Worm (Caenorhabditis elegans): ENCODE data around the gene mdt-15.

The mdt-15 gene

ce11 chrIII:5814098-5814497 lies 19.5 kb downstream of the mdt-15 start:
- no peak for TF ChIP-seq ets-7 (tag; optimal IDR thresholded peaks at IDR 0.05)
- no peak for TF ChIP-seq ama-1 (optimal IDR thresholded peaks at IDR 0.05)
- TF ChIP-seq hnd-1 (tag; optimal IDR thresholded peaks at IDR 0.05), result no peak
- no peak for TF ChIP-seq ceh-36 (tag; optimal IDR thresholded peaks at IDR 0.05)
- TF ChIP-seq pes-1 (GFP tag; IDR thresholded peaks at IDR 0.05), result no peak
- no peak for TF ChIP-seq tbx-37 (GFP tag; conservative IDR thresholded peaks at IDR 0.05)
- no peak for TF ChIP-seq flt-1 (GFP tag; IDR thresholded peaks at IDR 0.05)
- no peak for TF ChIP-seq ceh-13 (GFP tag; optimal IDR thresholded peaks at IDR 0.05)
- TF ChIP-seq hmg-4 (GFP tag; optimal IDR thresholded peaks at IDR 0.05), result no peak
- no peak for TF ChIP-seq B0310.2 (tag; optimal IDR thresholded peaks at IDR 0.05)
- TF ChIP-seq scrt-1 (GFP tag; IDR thresholded peaks at IDR 0.05), result no peak

ce11 chrIII:5813501-5813900 lies 20.1 kb downstream of the mdt-15 start:
- TF ChIP-seq hnd-1 (tag; optimal IDR thresholded peaks at IDR 0.05), result no peak
- no peak for TF ChIP-seq tbx-37 (GFP tag; conservative IDR thresholded peaks at IDR 0.05)
- no peak for TF ChIP-seq tbx-11 (GFP tag; IDR thresholded peaks at IDR 0.05)
- no peak for TF ChIP-seq ama-1 (optimal IDR thresholded peaks at IDR 0.05)
- TF ChIP-seq flt-1 (GFP tag; IDR thresholded peaks at IDR 0.05), result no peak
- TF ChIP-seq F13C5.2 (tag; optimal IDR thresholded peaks at IDR 0.05), result no peak
- no peak for TF ChIP-seq ets-7 (tag; optimal IDR thresholded peaks at IDR 0.05)
- no peak for TF ChIP-seq ceh-36 (tag; optimal IDR thresholded peaks at IDR 0.05)
- no peak for TF ChIP-seq tra-4 (tag; optimal IDR thresholded peaks at IDR 0.05)
- no peak for TF ChIP-seq hmbx-1 (tag; optimal IDR thresholded peaks at IDR 0.05)
- no peak for TF ChIP-seq ceh-13 (GFP tag; optimal IDR thresholded peaks at IDR 0.05)
- no peak for TF ChIP-seq scrt-1 (GFP tag; IDR thresholded peaks at IDR 0.05)
- no peak for TF ChIP-seq pes-1 (GFP tag; IDR thresholded peaks at IDR 0.05)

DNA sequence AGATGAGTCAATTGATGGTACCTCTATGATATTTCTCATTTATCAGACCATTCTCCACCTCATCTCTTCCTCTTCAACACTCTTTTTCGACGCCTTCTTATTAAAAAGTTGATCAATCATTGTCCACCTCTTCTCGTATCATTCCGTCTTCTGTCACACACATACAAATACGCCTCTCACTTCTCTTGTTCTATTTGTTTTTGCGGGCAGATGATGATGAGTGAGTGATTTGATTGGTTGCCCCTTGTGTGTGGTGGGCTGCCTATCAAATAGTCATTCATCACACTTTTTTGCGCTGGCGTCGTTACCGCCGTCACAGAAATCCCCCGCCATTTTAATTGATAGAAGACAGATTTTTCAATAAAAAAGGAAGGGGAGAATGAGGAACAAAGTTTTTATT lies 20.9 kb downstream of the mdt-15 start:
- TF ChIP-seq tbx-37 (GFP tag; conservative IDR thresholded peaks at IDR 0.05) (no peak), pes-1 (GFP tag; IDR thresholded peaks at IDR 0.05) (no peak), flt-1 (GFP tag; IDR thresholded peaks at IDR 0.05) (no peak), B0310.2 (tag; optimal IDR thresholded peaks at IDR 0.05) (no peak), tbx-11 (GFP tag; IDR thresholded peaks at IDR 0.05) (no peak), hmbx-1 (tag; optimal IDR thresholded peaks at IDR 0.05) (no peak), ceh-13 (GFP tag; optimal IDR thresholded peaks at IDR 0.05) (no peak), ama-1 (optimal IDR thresholded peaks at IDR 0.05) (no peak), scrt-1 (GFP tag; IDR thresholded peaks at IDR 0.05) (no peak), hmg-4 (GFP tag; optimal IDR thresholded peaks at IDR 0.05) (no peak), F13C5.2 (tag; optimal IDR thresholded peaks at IDR 0.05) (no peak), ceh-36 (tag; optimal IDR thresholded peaks at IDR 0.05) (no peak), ets-7 (tag; optimal IDR thresholded peaks at IDR 0.05) (no peak), hnd-1 (tag; optimal IDR thresholded peaks at IDR 0.05) (no peak), tra-4 (tag; optimal IDR thresholded peaks at IDR 0.05) (no peak), sea-1 (GFP tag; conservative IDR thresholded peaks at IDR 0.05) (no peak), aly-1 (tag; optimal IDR thresholded peaks at IDR 0.05) (no peak)

ce11 chrIII:5811957-5812356 lies 21.6 kb downstream of the mdt-15 start:
- TF ChIP-seq B0310.2 (tag; optimal IDR thresholded peaks at IDR 0.05), result no peak
- no peak for TF ChIP-seq sea-1 (GFP tag; conservative IDR thresholded peaks at IDR 0.05)
- TF ChIP-seq hmbx-1 (tag; optimal IDR thresholded peaks at IDR 0.05), result no peak
- TF ChIP-seq hmg-4 (GFP tag; optimal IDR thresholded peaks at IDR 0.05), result no peak
- no peak for TF ChIP-seq pes-1 (GFP tag; IDR thresholded peaks at IDR 0.05)
- TF ChIP-seq flt-1 (GFP tag; IDR thresholded peaks at IDR 0.05), result no peak
- TF ChIP-seq aly-1 (tag; optimal IDR thresholded peaks at IDR 0.05), result no peak
- no peak for TF ChIP-seq tbx-37 (GFP tag; conservative IDR thresholded peaks at IDR 0.05)
- no peak for TF ChIP-seq ets-7 (tag; optimal IDR thresholded peaks at IDR 0.05)
- TF ChIP-seq ama-1 (optimal IDR thresholded peaks at IDR 0.05), result no peak
- TF ChIP-seq tbx-11 (GFP tag; IDR thresholded peaks at IDR 0.05), result no peak
- TF ChIP-seq hnd-1 (tag; optimal IDR thresholded peaks at IDR 0.05), result no peak
- TF ChIP-seq F13C5.2 (tag; optimal IDR thresholded peaks at IDR 0.05), result no peak
- no peak for TF ChIP-seq scrt-1 (GFP tag; IDR thresholded peaks at IDR 0.05)
- TF ChIP-seq tra-4 (tag; optimal IDR thresholded peaks at IDR 0.05), result no peak
- TF ChIP-seq ceh-13 (GFP tag; optimal IDR thresholded peaks at IDR 0.05), result no peak
- no peak for TF ChIP-seq ceh-36 (tag; optimal IDR thresholded peaks at IDR 0.05)

DNA sequence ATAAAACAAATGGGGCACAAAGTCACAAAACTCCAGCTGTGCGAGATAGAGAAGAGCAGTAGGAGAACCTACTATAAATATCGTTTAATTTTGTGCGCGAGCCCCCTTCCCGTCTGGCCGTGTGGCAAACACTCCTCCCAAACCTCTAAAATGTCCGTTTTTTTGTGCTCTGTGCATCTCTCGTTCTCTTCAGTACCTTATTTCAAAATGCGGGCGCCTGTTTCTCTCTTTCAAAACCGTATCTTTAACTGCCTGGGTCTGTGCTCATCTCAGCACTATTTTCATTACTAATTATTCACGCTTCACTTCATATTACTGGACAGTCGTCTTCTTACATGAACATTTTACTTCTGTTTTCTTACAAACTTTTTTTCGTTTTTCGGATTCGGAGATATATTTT lies 23.5 kb downstream of the mdt-15 start:
- TF ChIP-seq ceh-36 (tag; optimal IDR thresholded peaks at IDR 0.05) (no peak), tbx-37 (GFP tag; conservative IDR thresholded peaks at IDR 0.05) (no peak), tra-4 (tag; optimal IDR thresholded peaks at IDR 0.05) (no peak), tbx-11 (GFP tag; IDR thresholded peaks at IDR 0.05) (no peak), F13C5.2 (tag; optimal IDR thresholded peaks at IDR 0.05) (no peak), ceh-13 (GFP tag; optimal IDR thresholded peaks at IDR 0.05) (no peak), hmbx-1 (tag; optimal IDR thresholded peaks at IDR 0.05) (no peak), scrt-1 (GFP tag; IDR thresholded peaks at IDR 0.05) (no peak), hmg-4 (GFP tag; optimal IDR thresholded peaks at IDR 0.05) (no peak), ama-1 (optimal IDR thresholded peaks at IDR 0.05) (no peak), sea-1 (GFP tag; conservative IDR thresholded peaks at IDR 0.05) (no peak), aly-1 (tag; optimal IDR thresholded peaks at IDR 0.05) (no peak), flt-1 (GFP tag; IDR thresholded peaks at IDR 0.05) (no peak), ets-7 (tag; optimal IDR thresholded peaks at IDR 0.05) (no peak)

ce11 chrIII:5806720-5807119 lies 26.8 kb downstream of the mdt-15 start, which contains the start of gene R12B2.2:
R12B2.2 (plus strand) TSS chrIII:5807020.
- TF ChIP-seq hnd-1 (tag; optimal IDR thresholded peaks at IDR 0.05) (no peak), aly-1 (tag; optimal IDR thresholded peaks at IDR 0.05) (no peak), sea-1 (GFP tag; conservative IDR thresholded peaks at IDR 0.05) (no peak), tra-4 (tag; optimal IDR thresholded peaks at IDR 0.05) (no peak), ceh-13 (GFP tag; optimal IDR thresholded peaks at IDR 0.05) (no peak), pes-1 (GFP tag; IDR thresholded peaks at IDR 0.05) (no peak), F13C5.2 (tag; optimal IDR thresholded peaks at IDR 0.05) (no peak), ets-7 (tag; optimal IDR thresholded peaks at IDR 0.05) (no peak), hmbx-1 (tag; optimal IDR thresholded peaks at IDR 0.05) (no peak), flt-1 (GFP tag; IDR thresholded peaks at IDR 0.05) (no peak), ama-1 (optimal IDR thresholded peaks at IDR 0.05) (no peak), tbx-11 (GFP tag; IDR thresholded peaks at IDR 0.05) (no peak), hmg-4 (GFP tag; optimal IDR thresholded peaks at IDR 0.05) (no peak), scrt-1 (GFP tag; IDR thresholded peaks at IDR 0.05) (no peak), B0310.2 (tag; optimal IDR thresholded peaks at IDR 0.05) (no peak), ceh-36 (tag; optimal IDR thresholded peaks at IDR 0.05) (no peak), tbx-37 (GFP tag; conservative IDR thresholded peaks at IDR 0.05) (no peak)

DNA sequence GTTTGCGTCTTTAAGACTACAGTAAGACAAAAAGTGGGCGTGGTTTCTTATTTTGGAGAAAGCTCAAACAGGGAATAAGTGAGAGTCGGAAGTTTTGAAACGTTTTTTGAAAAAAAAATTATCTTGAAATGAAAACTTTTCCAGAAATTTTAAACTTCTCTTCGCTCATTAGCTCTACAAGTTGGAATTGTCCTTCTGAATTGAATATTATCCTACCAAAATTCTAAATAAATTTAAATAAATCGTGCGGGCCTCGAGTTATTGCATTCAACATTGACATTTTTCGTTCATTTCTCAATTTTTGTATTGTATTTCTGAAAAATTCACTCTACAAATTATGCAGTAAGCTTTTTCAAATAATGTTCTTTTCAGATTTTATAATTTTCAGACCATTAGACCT lies 28.3 kb downstream of the mdt-15 start, which contains the start of gene R12B2.3:
R12B2.3 (plus strand) TSS at position 301 of the 400 bp plus-strand sequence.
- TF ChIP-seq ama-1 (optimal IDR thresholded peaks at IDR 0.05) (no peak), sea-1 (GFP tag; conservative IDR thresholded peaks at IDR 0.05) (no peak), flt-1 (GFP tag; IDR thresholded peaks at IDR 0.05) (no peak), hmg-4 (GFP tag; optimal IDR thresholded peaks at IDR 0.05) (no peak), hnd-1 (tag; optimal IDR thresholded peaks at IDR 0.05) (no peak), ceh-13 (GFP tag; optimal IDR thresholded peaks at IDR 0.05) (no peak), B0310.2 (tag; optimal IDR thresholded peaks at IDR 0.05) (no peak), F13C5.2 (tag; optimal IDR thresholded peaks at IDR 0.05) (no peak)
